Worm (Caenorhabditis elegans): Measurements from ENCODE around the gene gex-3.

DNA sequence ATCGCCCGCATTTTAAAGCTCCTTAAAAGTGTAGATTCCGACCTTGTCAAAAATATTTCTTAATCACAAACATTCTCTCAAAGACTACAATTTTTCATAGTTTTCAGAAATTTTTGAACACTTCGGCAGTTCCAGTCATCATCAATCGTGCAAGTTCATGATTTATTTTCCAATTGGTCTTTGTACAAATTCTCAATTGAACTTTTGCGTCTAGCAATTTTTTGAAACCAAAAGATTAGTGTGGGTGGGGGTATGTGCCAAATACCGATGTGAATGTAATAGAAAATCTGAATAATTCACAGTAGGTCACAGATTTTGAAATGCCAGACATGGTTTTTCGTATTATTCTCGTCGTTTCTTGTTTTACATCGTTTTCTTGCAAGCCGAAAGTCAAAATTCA, 34.1 kb downstream of the gex-3 start, which contains the start of gene clec-185:
- TF ChIP-seq pha-4 (tag; optimal IDR thresholded peaks at IDR 0.05) (no peak), pqm-1 (tag; optimal IDR thresholded peaks at IDR 0.05) (no peak), fkh-10 (GFP tag; optimal IDR thresholded peaks at IDR 0.05) (no peak), elt-2 (tag; optimal IDR thresholded peaks at IDR 0.05) (no peak), ztf-4 (tag; optimal IDR thresholded peaks at IDR 0.05) (no peak), nfya-1 (tag; optimal IDR thresholded peaks at IDR 0.05; ENCODE audit: insufficient read depth) (no peak), ama-1 (optimal IDR thresholded peaks at IDR 0.05) (no peak), ztf-11 (tag; optimal IDR thresholded peaks at IDR 0.05) (no peak), jun-1 (tag; optimal IDR thresholded peaks at IDR 0.05) (no peak), ceh-28 (tag; optimal IDR thresholded peaks at IDR 0.05) (no peak), skn-1 (tag; optimal IDR thresholded peaks at IDR 0.05) (no peak), nhr-237 (tag; optimal IDR thresholded peaks at IDR 0.05) (no peak), unc-39 (tag; optimal IDR thresholded peaks at IDR 0.05) (no peak), eor-1 (tag; optimal IDR thresholded peaks at IDR 0.05) (no peak)
